Fruit fly (Drosophila melanogaster): Measurements from ENCODE around the gene CG2124.

Gene CG2124

DNA sequence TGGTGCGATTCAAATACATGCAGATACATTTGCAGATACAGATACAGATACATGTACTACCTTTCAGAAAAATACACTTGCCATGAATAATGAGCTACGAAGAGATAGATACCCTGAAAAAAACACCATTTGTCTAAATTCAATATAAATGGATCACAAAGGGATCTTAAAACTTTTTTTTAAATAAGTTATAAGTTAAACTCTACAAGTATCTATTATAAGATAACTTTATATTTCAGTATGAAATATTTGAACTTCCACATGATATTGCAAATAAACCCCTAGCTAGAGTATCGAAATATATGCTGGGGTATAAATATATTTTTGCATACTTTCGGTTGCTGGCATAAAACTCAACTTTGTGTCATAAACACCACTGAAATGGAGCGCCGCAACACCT, 34.5 kb upstream of the CG2124 start:
- TF ChIP-seq bab1 (GFP tag; optimal IDR thresholded peaks at IDR 0.05) (peak; percentile 48), CG14711 (tag; optimal IDR thresholded peaks at IDR 0.05) (peak; percentile 20), CG1620 (GFP tag; optimal IDR thresholded peaks at IDR 0.05) (no peak), Crg-1 (GFP tag; optimal IDR thresholded peaks at IDR 0.05) (no peak), Clk (GFP tag; optimal IDR thresholded peaks at IDR 0.05) (no peak), CG11617 (GFP tag; optimal IDR thresholded peaks at IDR 0.05) (no peak), pad (GFP tag; optimal IDR thresholded peaks at IDR 0.05) (no peak), kay (GFP tag; ENCODE audit: borderline replicate concordance) (no peak)

DNA sequence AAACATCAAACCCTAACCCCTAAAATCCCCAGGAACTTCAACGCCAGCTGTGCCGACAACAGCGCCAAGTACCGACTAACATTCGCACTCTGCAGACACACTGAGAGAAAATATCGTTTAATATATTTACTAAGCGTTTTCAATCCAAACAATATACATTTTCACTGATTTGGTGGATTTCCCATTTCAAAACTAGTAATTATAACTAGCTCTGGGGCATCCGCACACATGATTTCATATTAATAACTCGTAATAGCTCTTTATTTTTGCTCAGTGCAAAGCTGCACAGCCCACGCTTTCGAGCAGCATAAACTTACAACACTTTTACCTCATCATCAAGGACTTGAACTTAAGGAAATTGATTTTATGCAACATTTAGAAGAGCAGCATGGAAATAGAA, 31.8 kb upstream of the CG2124 start:
- TF ChIP-seq pad (GFP tag; optimal IDR thresholded peaks at IDR 0.05), result no peak
- TF ChIP-seq CG7045 (GFP tag; optimal IDR thresholded peaks at IDR 0.05), result no peak

DNA sequence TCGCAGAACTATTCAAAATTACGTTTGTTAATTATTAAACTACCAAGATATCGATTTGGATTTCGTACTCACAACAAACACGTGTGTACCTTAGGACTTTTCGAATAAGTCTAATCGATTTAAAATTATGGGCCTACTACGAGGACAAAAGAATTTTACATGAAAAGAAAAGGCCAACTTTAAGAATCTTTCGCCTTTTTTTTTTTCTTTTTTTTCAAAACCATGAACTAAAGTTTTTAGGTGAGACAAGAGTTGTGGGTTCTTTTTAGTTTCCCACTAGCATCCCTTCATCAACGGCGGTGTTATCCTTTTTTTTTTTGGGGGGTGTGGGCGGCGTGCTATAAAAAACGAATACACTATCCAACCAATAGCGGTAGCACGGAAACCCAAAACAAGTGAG, 29.4 kb upstream of the CG2124 start, which contains the start of gene CG15296:
Gene CG15296, minus strand, starts transcription at position 101 of the 400 bp plus-strand sequence.
- TF ChIP-seq CG5204 (GFP tag; optimal IDR thresholded peaks at IDR 0.05), result no peak
- no peak for TF ChIP-seq CG7101 (tag; optimal IDR thresholded peaks at IDR 0.05)
- no peak for TF ChIP-seq CG11617 (GFP tag; optimal IDR thresholded peaks at IDR 0.05)
- TF ChIP-seq kay (GFP tag; ENCODE audit: borderline replicate concordance), result no peak
- TF ChIP-seq CG7045 (GFP tag; optimal IDR thresholded peaks at IDR 0.05), result no peak
- no peak for TF ChIP-seq CG12768 (GFP tag; optimal IDR thresholded peaks at IDR 0.05)
- TF ChIP-seq CG14711 (tag; optimal IDR thresholded peaks at IDR 0.05), result no peak
- TF ChIP-seq Clk (GFP tag; optimal IDR thresholded peaks at IDR 0.05), result no peak
- TF ChIP-seq CG33017 (tag; optimal IDR thresholded peaks at IDR 0.05), result no peak
- TF ChIP-seq Crg-1 (GFP tag; optimal IDR thresholded peaks at IDR 0.05), result no peak
- TF ChIP-seq bab1 (GFP tag; optimal IDR thresholded peaks at IDR 0.05), result no peak
- no peak for TF ChIP-seq Mnt (GFP tag; optimal IDR thresholded peaks at IDR 0.05)
- no peak for TF ChIP-seq cic (GFP tag; optimal IDR thresholded peaks at IDR 0.05)
- TF ChIP-seq toe (GFP tag; optimal IDR thresholded peaks at IDR 0.05), result no peak
- no peak for TF ChIP-seq ovo (GFP tag; optimal IDR thresholded peaks at IDR 0.05)
- TF ChIP-seq cnc (optimal IDR thresholded peaks at IDR 0.05), result no peak

DNA sequence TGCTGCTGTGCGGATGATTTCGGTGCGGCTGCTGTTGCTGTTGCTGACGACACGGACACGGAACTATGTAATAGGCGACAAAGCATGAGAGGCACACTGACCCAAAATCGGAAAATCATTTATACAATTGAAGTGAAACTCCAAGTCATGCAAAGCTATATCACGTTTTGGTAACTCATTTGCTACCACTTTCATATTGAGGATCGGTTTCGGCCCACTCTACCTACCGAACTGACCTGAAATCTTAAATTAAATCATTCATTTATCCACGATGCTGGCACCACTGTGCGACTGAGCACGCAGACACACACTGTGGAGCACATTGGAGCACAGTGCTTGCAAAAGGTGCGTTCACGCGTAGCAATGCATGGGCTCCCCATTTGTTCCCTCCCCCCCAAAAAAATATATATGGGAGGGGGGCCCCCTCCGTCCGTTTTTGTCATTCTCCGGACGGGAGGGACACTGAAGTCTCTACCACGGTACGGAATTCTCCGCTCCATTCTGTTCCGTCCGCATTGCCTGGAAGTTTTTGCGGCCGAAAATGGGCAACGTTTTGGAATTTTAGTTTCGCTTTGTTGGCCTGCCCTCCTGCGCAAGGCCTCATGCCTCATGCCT, 25.7 kb upstream of the CG2124 start:
- TF ChIP-seq CG14711 (tag; optimal IDR thresholded peaks at IDR 0.05) (no peak), Clk (GFP tag; optimal IDR thresholded peaks at IDR 0.05) (no peak), CG1620 (GFP tag; optimal IDR thresholded peaks at IDR 0.05) (no peak), Hr96 (GFP tag; optimal IDR thresholded peaks at IDR 0.05) (no peak), ovo (GFP tag; optimal IDR thresholded peaks at IDR 0.05) (no peak), CG7101 (tag; optimal IDR thresholded peaks at IDR 0.05) (no peak), pad (GFP tag; optimal IDR thresholded peaks at IDR 0.05) (no peak), CG5204 (GFP tag; optimal IDR thresholded peaks at IDR 0.05) (no peak), toe (GFP tag; optimal IDR thresholded peaks at IDR 0.05) (no peak), bab1 (GFP tag; optimal IDR thresholded peaks at IDR 0.05) (no peak), CG33017 (tag; optimal IDR thresholded peaks at IDR 0.05) (no peak), kay (GFP tag; ENCODE audit: borderline replicate concordance) (no peak)

DNA sequence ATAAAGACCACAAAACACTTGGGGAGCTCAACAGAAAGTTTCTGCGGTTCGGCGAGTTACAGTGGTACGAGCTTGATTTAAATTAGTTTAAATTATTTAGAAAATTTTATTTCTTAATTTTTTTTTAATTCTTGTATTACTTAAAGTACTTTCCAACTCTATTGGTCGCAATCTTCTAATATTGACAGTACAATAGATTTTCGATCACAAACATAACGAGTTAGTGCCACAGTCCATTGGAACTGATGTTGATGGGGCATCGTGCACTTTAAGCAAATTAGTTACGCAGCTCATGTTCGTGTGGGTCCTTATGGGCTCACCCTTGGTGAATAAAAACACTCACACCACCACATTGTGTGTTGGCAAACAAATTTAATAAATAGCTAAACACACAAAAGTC, 22.4 kb upstream of the CG2124 start:
- TF ChIP-seq cic (GFP tag; optimal IDR thresholded peaks at IDR 0.05) (no peak), cnc (optimal IDR thresholded peaks at IDR 0.05) (no peak), CG7101 (tag; optimal IDR thresholded peaks at IDR 0.05) (no peak), toe (GFP tag; optimal IDR thresholded peaks at IDR 0.05) (no peak), CG5204 (GFP tag; optimal IDR thresholded peaks at IDR 0.05) (no peak), bab1 (GFP tag; optimal IDR thresholded peaks at IDR 0.05) (no peak), kay (GFP tag; ENCODE audit: borderline replicate concordance) (no peak)

DNA sequence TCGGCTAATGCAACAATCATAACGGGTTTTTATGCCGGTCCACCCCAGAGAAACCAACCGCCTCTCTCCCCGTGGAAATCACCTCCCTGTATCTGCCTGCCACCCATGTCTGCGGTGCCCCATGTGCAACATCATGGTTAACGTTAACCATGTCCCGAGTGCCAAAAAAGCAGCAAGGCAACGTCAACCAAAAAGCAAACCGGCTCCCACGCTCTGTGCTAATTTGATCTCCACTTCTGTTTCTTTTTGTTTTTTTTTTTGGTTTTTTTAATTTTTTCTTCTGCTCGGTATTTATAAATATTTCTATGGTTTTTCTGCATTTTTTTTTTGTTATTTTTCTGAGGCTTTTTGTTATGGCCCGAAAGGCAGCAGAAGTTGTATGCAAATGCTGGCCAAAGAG, 18.9 kb upstream of the CG2124 start:
- no peak for TF ChIP-seq CG33017 (tag; optimal IDR thresholded peaks at IDR 0.05)
- no peak for TF ChIP-seq ovo (GFP tag; optimal IDR thresholded peaks at IDR 0.05)
- TF ChIP-seq bab1 (GFP tag; optimal IDR thresholded peaks at IDR 0.05), result no peak
- no peak for TF ChIP-seq CG11617 (GFP tag; optimal IDR thresholded peaks at IDR 0.05)
- no peak for TF ChIP-seq toe (GFP tag; optimal IDR thresholded peaks at IDR 0.05)
- TF ChIP-seq CG14711 (tag; optimal IDR thresholded peaks at IDR 0.05), result no peak
- no peak for TF ChIP-seq CG12768 (GFP tag; optimal IDR thresholded peaks at IDR 0.05)
- TF ChIP-seq CG7101 (tag; optimal IDR thresholded peaks at IDR 0.05), result no peak

DNA sequence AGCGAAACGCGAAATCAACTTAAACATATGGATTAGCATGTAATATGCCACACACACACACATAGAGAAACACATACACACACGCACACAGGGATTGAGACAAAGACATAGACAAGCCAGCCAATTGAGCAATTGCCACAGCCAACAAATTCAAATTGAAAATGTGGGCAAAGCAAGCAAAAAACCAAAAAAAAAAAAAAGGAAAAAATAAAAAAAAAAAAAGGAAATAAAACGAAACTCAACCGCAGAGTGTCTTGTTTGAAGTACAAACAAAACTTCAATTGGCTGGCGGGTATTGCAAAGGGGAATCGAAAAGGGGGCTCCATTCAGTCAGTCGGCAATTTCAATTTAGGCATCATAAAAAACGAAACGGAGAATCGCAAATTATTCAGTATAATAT, 18.1 kb upstream of the CG2124 start:
- TF ChIP-seq Mnt (GFP tag; optimal IDR thresholded peaks at IDR 0.05) (no peak), CG33017 (tag; optimal IDR thresholded peaks at IDR 0.05) (no peak), bab1 (GFP tag; optimal IDR thresholded peaks at IDR 0.05) (no peak), Clk (GFP tag; optimal IDR thresholded peaks at IDR 0.05) (no peak)

DNA sequence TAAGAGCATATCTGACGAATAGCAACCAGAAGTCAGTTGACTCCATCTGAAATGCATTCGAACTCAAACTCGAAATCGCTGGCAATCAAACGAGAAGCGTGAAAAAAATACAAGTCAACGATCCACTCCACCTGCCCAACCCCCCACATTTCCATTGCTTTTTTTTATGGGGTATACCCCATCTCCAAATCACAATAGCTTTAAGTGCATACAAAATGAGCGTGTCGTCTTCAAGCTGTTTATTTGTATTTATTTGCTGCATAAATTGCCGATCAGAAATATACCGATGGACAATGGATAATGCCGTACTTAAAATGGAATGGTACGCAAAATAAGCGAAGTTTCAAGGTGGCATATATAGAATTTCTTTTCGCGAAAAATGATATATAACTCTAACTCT, 16.4 kb upstream of the CG2124 start:
- no peak for TF ChIP-seq cnc (optimal IDR thresholded peaks at IDR 0.05)
- no peak for TF ChIP-seq pad (GFP tag; optimal IDR thresholded peaks at IDR 0.05)
- TF ChIP-seq tj (GFP tag; optimal IDR thresholded peaks at IDR 0.05), result peak; percentile 52
- no peak for TF ChIP-seq CG12768 (GFP tag; optimal IDR thresholded peaks at IDR 0.05)
- no peak for TF ChIP-seq Clk (GFP tag; optimal IDR thresholded peaks at IDR 0.05)

Measured in whole organism, adult.